Fruit fly (Drosophila melanogaster) whole organism, prepupa: ENCODE results near the gene LanA.

ENCODE experiments used
- CG4318 ChIP-seq: fragments of 200-800 bp; sonication (Bioruptor generic); optimal IDR thresholded peaks from 3 replicates; lab custom pipeline; 2017; ENCODE audit warnings: missing biosample characterization, mild to moderate bottlenecking, missing genetic modification characterization
- CG6854 ChIP-seq: fragments of 200-800 bp; sonication (Bioruptor generic); optimal IDR thresholded peaks from 2 replicates; lab custom pipeline; 2017; ENCODE audit warnings: missing biosample characterization, mild to moderate bottlenecking, missing genetic modification characterization
- CG9139 ChIP-seq: fragments of 200-800 bp; sonication (Bioruptor generic); optimal IDR thresholded peaks from 3 replicates; lab custom pipeline; 2017; ENCODE audit warnings: missing biosample characterization, mild to moderate bottlenecking, missing genetic modification characterization
- Lpt ChIP-seq: fragments of 200-800 bp; sonication (Bioruptor generic); optimal IDR thresholded peaks from 3 replicates; lab custom pipeline; 2016; ENCODE audit warnings: missing biosample characterization, missing genetic modification characterization
- spab ChIP-seq: fragments of 200-800 bp; sonication (Bioruptor generic); optimal IDR thresholded peaks from 2 replicates; lab custom pipeline; 2017; ENCODE audit warnings: missing biosample characterization, mild to moderate bottlenecking, missing genetic modification characterization, missing genetic modification reagents
- topi ChIP-seq: fragments of 200-800 bp; sonication (Bioruptor generic); optimal IDR thresholded peaks from 3 replicates; lab custom pipeline; 2016; ENCODE audit warnings: missing biosample characterization, missing genetic modification characterization

dm6 chr3L:6181776-6182175 lies 36.0 kb downstream of the LanA start, which contains the start of gene CG10274:
- no peak for TF ChIP-seq topi (GFP tag; lab: Kevin White, UChicago)
- TF ChIP-seq CG9139 (GFP tag; lab: Kevin White, UChicago) = no peak
- no peak for TF ChIP-seq spab (GFP tag; lab: Kevin White, UChicago)
- TF ChIP-seq CG6854 (GFP tag; lab: Kevin White, UChicago) = no peak
- no peak for TF ChIP-seq Lpt
- TF ChIP-seq CG4318 (GFP tag; lab: Kevin White, UChicago) = no peak
